Worm (Caenorhabditis elegans) whole organism, late embryonic: ENCODE results near the gene Y73B6BL.27.

Experiments
- C38D4.7 ChIP-seq: fragments of 200-800 bp; sonication (Bioruptor generic); optimal IDR thresholded peaks from 2 replicates; lab custom pipeline; 2018; ENCODE audit warnings: mild to moderate bottlenecking, missing genetic modification characterization, moderate library complexity, missing compliant biosample characterization
- F13H6.1 ChIP-seq: sonication (generic microtip); optimal IDR thresholded peaks from 2 replicates; lab custom pipeline; 2016; ENCODE audit warnings: missing genetic modification characterization, missing compliant biosample characterization
- ahr-1 ChIP-seq: sonication (generic microtip); optimal IDR thresholded peaks from 2 replicates; lab custom pipeline; 2016; ENCODE audit warnings: missing genetic modification characterization, missing compliant biosample characterization
- ceh-18 ChIP-seq: sonication (generic microtip); optimal IDR thresholded peaks from 2 replicates; lab custom pipeline; 2016; ENCODE audit warnings: missing genetic modification characterization, missing compliant biosample characterization
- ceh-19 ChIP-seq: fragments of 200-800 bp; sonication (Bioruptor generic); optimal IDR thresholded peaks from 2 replicates; lab custom pipeline; 2018; ENCODE audit warnings: mild to moderate bottlenecking, missing genetic modification characterization, missing compliant biosample characterization
- ceh-2 ChIP-seq: sonication (generic microtip); optimal IDR thresholded peaks from 2 replicates; lab custom pipeline; 2016; ENCODE audit warnings: missing genotype, missing genetic modification characterization, missing compliant biosample characterization
- ceh-31 ChIP-seq: sonication (generic microtip); optimal IDR thresholded peaks from 2 replicates; lab custom pipeline; 2016; ENCODE audit warnings: missing genetic modification characterization, missing compliant biosample characterization
- ceh-34 ChIP-seq: sonication (generic microtip); optimal IDR thresholded peaks from 2 replicates; lab custom pipeline; 2016; ENCODE audit warnings: mild to moderate bottlenecking, missing genetic modification characterization, missing compliant biosample characterization
- ceh-45 ChIP-seq: fragments of 200-800 bp; sonication (Bioruptor generic); IDR thresholded peaks from 2 replicates; pipeline ENCODE4 v1.3.6; 2022; ENCODE audit warnings: missing genetic modification reagents, missing genetic modification characterization, missing compliant biosample characterization
- ceh-48 ChIP-seq: sonication (generic microtip); optimal IDR thresholded peaks from 2 replicates; lab custom pipeline; 2016; ENCODE audit warnings: missing genetic modification characterization, inconsistent platforms, missing compliant biosample characterization
- dve-1 ChIP-seq: sonication (generic microtip); optimal IDR thresholded peaks from 2 replicates; lab custom pipeline; 2017; ENCODE audit warnings: antibody characterized with exemption, mild to moderate bottlenecking, missing genetic modification characterization, missing compliant biosample characterization
- elt-2 ChIP-seq: sonication (generic microtip); optimal IDR thresholded peaks from 2 replicates; lab custom pipeline; 2016; ENCODE audit warnings: missing genetic modification reagents, missing genetic modification characterization, missing compliant biosample characterization
- elt-4 ChIP-seq: sonication (generic microtip); optimal IDR thresholded peaks from 2 replicates; lab custom pipeline; 2016; ENCODE audit warnings: missing genetic modification characterization, missing compliant biosample characterization
- ets-4 ChIP-seq: sonication (generic microtip); optimal IDR thresholded peaks from 2 replicates; lab custom pipeline; 2016; ENCODE audit warnings: missing genetic modification characterization, missing compliant biosample characterization
- eyg-1 ChIP-seq: sonication (generic microtip); optimal IDR thresholded peaks from 2 replicates; lab custom pipeline; 2016; ENCODE audit warnings: missing genotype, missing genetic modification characterization, missing compliant biosample characterization
- fax-1 ChIP-seq: sonication (generic microtip); optimal IDR thresholded peaks from 2 replicates; lab custom pipeline; 2016; ENCODE audit warnings: missing genotype, missing genetic modification characterization, missing compliant biosample characterization
- fkh-10 ChIP-seq: fragments of 150-350 bp; optimal IDR thresholded peaks from 2 replicates; lab custom pipeline; 2014; ENCODE audit warnings: missing biosample characterization, missing genetic modification reagents, missing genetic modification characterization
- fkh-6 ChIP-seq: sonication (generic microtip); optimal IDR thresholded peaks from 2 replicates; lab custom pipeline; 2016; ENCODE audit warnings: missing genetic modification characterization, missing compliant biosample characterization
- lim-6 ChIP-seq: sonication (generic microtip); optimal IDR thresholded peaks from 2 replicates; lab custom pipeline; 2016; ENCODE audit warnings: missing genetic modification characterization, missing compliant biosample characterization
- nfya-1 ChIP-seq: sonication (generic microtip); optimal IDR thresholded peaks from 2 replicates; lab custom pipeline; 2017; ENCODE audit warnings: missing genetic modification characterization, mild to moderate bottlenecking, missing compliant biosample characterization, antibody characterized with exemption, moderate library complexity
- nhr-11 ChIP-seq: fragments of 150-350 bp; optimal IDR thresholded peaks from 2 replicates; lab custom pipeline; 2014; ENCODE audit warnings: missing biosample characterization, missing genetic modification characterization
- pag-3 ChIP-seq: sonication (generic microtip); optimal IDR thresholded peaks from 2 replicates; lab custom pipeline; 2016; ENCODE audit warnings: missing compliant biosample characterization, missing genetic modification characterization, borderline replicate concordance
- pax-1 ChIP-seq: fragments of 150-350 bp; optimal IDR thresholded peaks from 2 replicates; lab custom pipeline; 2014; ENCODE audit warnings: missing biosample characterization, missing genetic modification characterization
- ref-2 ChIP-seq: sonication (generic microtip); optimal IDR thresholded peaks from 2 replicates; lab custom pipeline; 2016; ENCODE audit warnings: missing genetic modification characterization, missing compliant biosample characterization
- sox-2 ChIP-seq: fragments of 200-800 bp; sonication (Bioruptor generic); IDR thresholded peaks from 2 replicates; pipeline ENCODE4 v1.3.6; 2022; ENCODE audit warnings: missing genetic modification reagents, missing genetic modification characterization, missing compliant biosample characterization
- sox-4 ChIP-seq: sonication (generic microtip); optimal IDR thresholded peaks from 2 replicates; lab custom pipeline; 2017; ENCODE audit warnings: mild to moderate bottlenecking, missing genetic modification characterization, inconsistent platforms, missing compliant biosample characterization
- tbx-2 ChIP-seq: sonication (generic microtip); optimal IDR thresholded peaks from 2 replicates; lab custom pipeline; 2016; ENCODE audit warnings: missing genetic modification characterization, missing compliant biosample characterization
- tbx-7 ChIP-seq: sonication (generic microtip); optimal IDR thresholded peaks from 2 replicates; lab custom pipeline; 2016; ENCODE audit warnings: missing genotype, missing genetic modification characterization, missing compliant biosample characterization
- ttx-3 ChIP-seq: sonication (generic microtip); optimal IDR thresholded peaks from 2 replicates; lab custom pipeline; 2016; ENCODE audit warnings: missing genetic modification reagents, missing genetic modification characterization, missing compliant biosample characterization
- unc-3 ChIP-seq, 2 experiments: fragments of 200-800 bp in 1 of 2; sonication (Bioruptor generic) in 1 of 2; sonication (generic microtip) in 1 of 2; conservative IDR thresholded peaks in 1 of 2; optimal IDR thresholded peaks in 1 of 2; 2 replicates each; pipeline versions ENCODE4 v1.3.6 to Lab custom; 2016 to 2022; ENCODE audit warnings: missing compliant biosample characterization in 2 of 2, missing genetic modification characterization in 2 of 2, missing genetic modification reagents in 1 of 2
- unc-42 ChIP-seq: sonication (generic microtip); optimal IDR thresholded peaks from 2 replicates; lab custom pipeline; 2016; ENCODE audit warnings: missing genotype, missing genetic modification characterization, missing compliant biosample characterization
- unc-55 ChIP-seq: sonication (generic microtip); optimal IDR thresholded peaks from 2 replicates; lab custom pipeline; 2017; ENCODE audit warnings: missing biosample characterization, missing genetic modification reagents, missing genetic modification characterization
- zip-5 ChIP-seq: sonication (generic microtip); optimal IDR thresholded peaks from 2 replicates; lab custom pipeline; 2016; ENCODE audit warnings: missing genetic modification characterization, missing compliant biosample characterization
- ztf-16 ChIP-seq: sonication (generic microtip); optimal IDR thresholded peaks from 2 replicates; lab custom pipeline; 2017; ENCODE audit warnings: missing genetic modification characterization, missing compliant biosample characterization

The Y73B6BL.27 gene

DNA sequence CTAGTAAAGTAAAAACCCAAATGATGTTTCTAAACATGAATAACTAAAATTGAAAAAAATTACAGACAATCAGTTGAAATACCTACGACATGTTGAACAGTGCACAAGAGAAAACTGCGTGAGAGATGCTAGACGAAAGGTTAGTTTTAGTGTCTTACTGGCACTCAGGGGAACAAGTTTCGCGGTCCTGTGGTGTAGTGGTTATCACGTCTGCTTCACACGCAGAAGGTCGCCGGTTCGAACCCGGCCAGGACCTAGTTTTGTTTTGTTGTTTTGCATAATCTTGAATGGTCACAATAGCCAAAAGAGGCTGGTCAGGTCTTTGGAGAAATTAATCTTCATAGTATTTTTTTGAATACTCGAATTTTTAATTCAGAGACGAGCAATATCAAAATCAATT is 7.9 kb upstream of the Y73B6BL.27 start:
- TF ChIP-seq nhr-11 (tag; lab: Kevin White, UChicago) = no peak
- no peak for TF ChIP-seq sox-2 (GFP tag; lab: Robert Waterston, UW)
- peak; percentile 30 for TF ChIP-seq C38D4.7 (GFP tag; lab: Kevin White, UChicago)
- no peak for TF ChIP-seq unc-42 (tag; lab: Kevin White, UChicago)
- TF ChIP-seq sox-4 (tag; lab: Kevin White, UChicago) = peak; percentile 20
- 0 out of 2 replicates have a peak, but pooled peaks have one; percentile 46 for TF ChIP-seq ceh-45
- peak; percentile 25 for TF ChIP-seq fkh-6
- TF ChIP-seq fkh-10 (GFP tag; lab: Kevin White, UChicago) = no peak
- peak; percentile 41 for TF ChIP-seq elt-2 (tag; lab: Kevin White, UChicago)

DNA sequence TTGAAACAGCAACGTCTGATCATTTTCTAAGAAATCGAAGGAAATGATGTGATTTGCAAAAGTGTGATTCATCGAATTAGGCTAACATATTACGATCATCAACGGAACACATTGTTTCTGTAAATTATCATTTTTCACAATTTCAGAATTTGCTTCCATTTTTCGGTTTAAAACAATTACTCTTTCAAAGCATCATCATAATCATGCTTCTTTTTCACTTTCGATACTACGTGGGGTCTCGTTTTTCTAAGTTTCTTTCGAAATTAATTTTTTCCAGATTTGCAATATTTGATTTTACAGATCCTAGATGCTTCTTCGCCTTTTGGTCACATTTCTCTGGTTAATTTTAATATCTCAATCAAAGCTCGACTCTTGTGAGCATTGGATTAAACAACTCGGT is 7.2 kb upstream of the Y73B6BL.27 start, which contains the start of gene tyr-6:
tyr-6 (plus strand) TSS at position 301 of the 400 bp plus-strand sequence.
- TF ChIP-seq zip-5 (tag; lab: Kevin White, UChicago) (no peak), tbx-2 (tag; lab: Kevin White, UChicago) (no peak), elt-4 (tag; lab: Kevin White, UChicago) (no peak), nfya-1 (tag; lab: Kevin White, UChicago) (no peak), tbx-7 (tag; lab: Kevin White, UChicago) (no peak), unc-55 (GFP tag; lab: Kevin White, UChicago) (no peak), unc-3 (GFP tag; conservative IDR thresholded peaks at IDR 0.05; lab: Robert Waterston, UW) (no peak), unc-3 (tag; optimal IDR thresholded peaks at IDR 0.05; lab: Kevin White, UChicago) (no peak), eyg-1 (no peak)

- peak; percentile 20 for TF ChIP-seq dve-1 (tag; lab: Kevin White, UChicago)
- TF ChIP-seq ceh-31 (tag; lab: Kevin White, UChicago) = peak; percentile 51
- TF ChIP-seq pag-3 (tag; lab: Kevin White, UChicago) = no peak
- peak; percentile 68 for TF ChIP-seq nfya-1 (tag; lab: Kevin White, UChicago)
- TF ChIP-seq ceh-34 (tag; lab: Kevin White, UChicago) = peak; percentile 41
- no peak for TF ChIP-seq ets-4
- no peak for TF ChIP-seq zip-5 (tag; lab: Kevin White, UChicago)
- TF ChIP-seq unc-42 (tag; lab: Kevin White, UChicago) = peak; percentile 43
- peak; percentile 91 for TF ChIP-seq unc-55 (GFP tag; lab: Kevin White, UChicago)
- TF ChIP-seq tbx-2 (tag; lab: Kevin White, UChicago) = peak; percentile 60
- peak; percentile 66 for TF ChIP-seq ceh-48 (tag; lab: Kevin White, UChicago)
- TF ChIP-seq nhr-11 (tag; lab: Kevin White, UChicago) = no peak
- peak; percentile 73 for TF ChIP-seq pax-1
Observed at ce11 chrIV:6474751-6475150, 1.7 kb upstream of the Y73B6BL.27 start.

DNA sequence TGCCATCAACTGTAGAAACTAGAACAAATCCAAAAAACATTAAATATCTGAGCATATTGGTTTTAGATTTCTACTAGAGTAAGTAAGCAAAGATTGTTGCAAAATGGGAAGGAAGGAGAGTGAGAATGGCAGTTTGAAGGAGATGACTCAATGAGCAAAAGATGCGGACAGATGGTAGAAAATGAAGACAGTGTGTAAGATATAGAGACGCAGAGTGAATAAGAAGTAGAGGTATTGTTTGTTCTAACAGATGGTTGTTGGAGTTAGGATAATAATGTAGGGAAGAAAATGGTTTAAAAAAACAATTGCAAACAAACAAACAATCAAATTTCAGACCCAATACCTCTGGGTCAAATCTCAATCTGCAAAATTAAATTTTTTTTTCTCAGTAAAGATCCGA is 1.8 kb downstream of the Y73B6BL.27 start, which contains the start of gene tmed-13:
tmed-13 (minus strand) TSS at position 169 of the 400 bp plus-strand sequence.
- no peak for TF ChIP-seq ceh-19 (GFP tag; lab: Kevin White, UChicago)
- TF ChIP-seq ahr-1 (tag; lab: Kevin White, UChicago) = no peak
- TF ChIP-seq sox-2 (GFP tag; lab: Robert Waterston, UW) = no peak
- no peak for TF ChIP-seq fax-1 (tag; lab: Kevin White, UChicago)
- no peak for TF ChIP-seq ttx-3
- TF ChIP-seq ceh-18 (tag; lab: Kevin White, UChicago) = no peak
- TF ChIP-seq ztf-16 (tag; lab: Kevin White, UChicago) = no peak
- no peak for TF ChIP-seq F13H6.1 (tag; lab: Kevin White, UChicago)
- no peak for TF ChIP-seq ceh-2 (tag; lab: Kevin White, UChicago)
- TF ChIP-seq lim-6 = no peak
- no peak for TF ChIP-seq nhr-11 (tag; lab: Kevin White, UChicago)
- no peak for TF ChIP-seq ref-2
- TF ChIP-seq, all 69 proteins: peak for 0
